Worm (Caenorhabditis elegans) whole organism, young adult: Measurements from ENCODE around the gene T25B9.3.

ENCODE experiments used
- B0035.1 ChIP-seq: sonication (generic microtip); optimal IDR thresholded peaks from 2 replicates; lab custom pipeline; 2016; ENCODE audit warnings: missing genetic modification characterization, mild to moderate bottlenecking, missing compliant biosample characterization, missing genotype, missing genetic modification reagents
- C06A6.2 ChIP-seq: fragments of 200-800 bp; sonication (Bioruptor generic); conservative IDR thresholded peaks from 2 replicates; pipeline ENCODE4 v1.3.6; 2022; ENCODE audit warnings: missing genetic modification characterization, missing compliant biosample characterization
- F39B2.1 ChIP-seq: fragments of 200-800 bp; sonication (Bioruptor generic); IDR thresholded peaks from 2 replicates; pipeline ENCODE4 v1.3.6; 2022; ENCODE audit warnings: missing genetic modification reagents, missing genetic modification characterization, missing compliant biosample characterization
- F52B5.7 ChIP-seq: sonication (generic microtip); optimal IDR thresholded peaks from 2 replicates; lab custom pipeline; 2016; ENCODE audit warnings: mild to moderate bottlenecking, missing genetic modification characterization, missing compliant biosample characterization
- F57C9.4 ChIP-seq: sonication (generic microtip); optimal IDR thresholded peaks from 2 replicates; lab custom pipeline; 2017; ENCODE audit warnings: mild to moderate bottlenecking, missing genetic modification characterization, missing compliant biosample characterization
- T26A5.8 ChIP-seq: sonication (generic microtip); optimal IDR thresholded peaks from 2 replicates; lab custom pipeline; 2016; ENCODE audit warnings: missing genetic modification characterization, missing compliant biosample characterization
- Y67H2A.10 ChIP-seq: fragments of 200-800 bp; sonication (Bioruptor generic); conservative IDR thresholded peaks from 2 replicates; pipeline ENCODE4 v1.3.6; 2022; ENCODE audit warnings: missing genetic modification reagents, missing genetic modification characterization, missing compliant biosample characterization
- ZK185.1 ChIP-seq: sonication (generic microtip); optimal IDR thresholded peaks from 2 replicates; lab custom pipeline; 2016; ENCODE audit warnings: mild to moderate bottlenecking, missing genetic modification characterization, missing compliant biosample characterization; ENCODE audit not compliant: poor library complexity, severe bottlenecking
- attf-6 ChIP-seq: fragments of 200-800 bp; sonication (Bioruptor generic); IDR thresholded peaks from 2 replicates; pipeline ENCODE4 v1.3.6; 2022; ENCODE audit warnings: missing genetic modification reagents, missing genetic modification characterization, missing compliant biosample characterization
- bed-2 ChIP-seq: fragments of 200-800 bp; sonication (Bioruptor generic); IDR thresholded peaks from 2 replicates; pipeline ENCODE4 v1.3.6; 2022; ENCODE audit warnings: missing genetic modification reagents, missing genetic modification characterization, missing compliant biosample characterization
- cebp-1 ChIP-seq, 2 experiments: fragments of 200-800 bp in 1 of 2; sonication (Bioruptor generic) in 1 of 2; sonication (generic microtip) in 1 of 2; IDR thresholded peaks in 1 of 2; optimal IDR thresholded peaks in 1 of 2; 2 replicates each; pipeline versions ENCODE4 v1.3.6 to Lab custom; 2017 to 2022; ENCODE audit warnings: missing compliant biosample characterization in 2 of 2, missing genetic modification characterization in 2 of 2, mild to moderate bottlenecking in 1 of 2, missing genetic modification reagents in 1 of 2, moderate library complexity in 1 of 2
- cebp-2 ChIP-seq: fragments of 200-800 bp; sonication (Bioruptor generic); IDR thresholded peaks from 2 replicates; pipeline ENCODE4 v1.3.6; 2022; ENCODE audit warnings: missing genetic modification characterization, missing compliant biosample characterization
- ceh-40 ChIP-seq: fragments of 200-800 bp; sonication (Bioruptor generic); IDR thresholded peaks from 2 replicates; pipeline ENCODE4 v1.3.6; 2022; ENCODE audit warnings: missing genetic modification characterization, missing compliant biosample characterization
- ceh-58 ChIP-seq: fragments of 200-800 bp; sonication (Bioruptor generic); IDR thresholded peaks from 2 replicates; pipeline ENCODE4 v1.3.6; 2022; ENCODE audit warnings: missing genetic modification characterization, missing compliant biosample characterization
- die-1 ChIP-seq: sonication (generic microtip); optimal IDR thresholded peaks from 2 replicates; lab custom pipeline; 2016; ENCODE audit warnings: missing genotype, mild to moderate bottlenecking, missing genetic modification characterization, missing compliant biosample characterization
- dox-1 ChIP-seq: fragments of 200-800 bp; sonication (Bioruptor generic); IDR thresholded peaks from 2 replicates; pipeline ENCODE4 v1.3.6; 2022; ENCODE audit warnings: missing genetic modification reagents, missing genetic modification characterization, missing compliant biosample characterization
- dpl-1 ChIP-seq: fragments of 150-350 bp; optimal IDR thresholded peaks from 2 replicates; lab custom pipeline; 2014; ENCODE audit warnings: missing biosample characterization, missing genetic modification reagents, missing genetic modification characterization
- ekl-4 ChIP-seq: fragments of 200-800 bp; sonication (Bioruptor generic); IDR thresholded peaks from 2 replicates; pipeline ENCODE4 v1.3.6; 2022; ENCODE audit warnings: missing genetic modification reagents, missing genetic modification characterization, missing compliant biosample characterization
- ets-4 ChIP-seq: fragments of 200-800 bp; sonication (Bioruptor generic); optimal IDR thresholded peaks from 2 replicates; lab custom pipeline; 2018; ENCODE audit warnings: mild to moderate bottlenecking, missing genetic modification characterization, missing compliant biosample characterization
- fkh-3 ChIP-seq: sonication (generic microtip); optimal IDR thresholded peaks from 2 replicates; lab custom pipeline; 2016; ENCODE audit warnings: mild to moderate bottlenecking, missing genetic modification characterization, missing compliant biosample characterization
- him-1 ChIP-seq: sonication (generic microtip); optimal IDR thresholded peaks from 2 replicates; lab custom pipeline; 2016; ENCODE audit warnings: missing genotype, missing genetic modification reagents, missing genetic modification characterization, missing compliant biosample characterization
- hlh-26 ChIP-seq: fragments of 200-800 bp; sonication (Bioruptor generic); conservative IDR thresholded peaks from 2 replicates; pipeline ENCODE4 v1.3.6; 2022; ENCODE audit warnings: missing genetic modification reagents, missing genetic modification characterization, missing compliant biosample characterization
- hmg-1.2 ChIP-seq: fragments of 200-800 bp; sonication (Bioruptor generic); IDR thresholded peaks from 2 replicates; pipeline ENCODE4 v1.3.6; 2022; ENCODE audit warnings: missing genetic modification reagents, missing genetic modification characterization, missing compliant biosample characterization
- let-526 ChIP-seq: fragments of 200-800 bp; sonication (Bioruptor generic); IDR thresholded peaks from 2 replicates; pipeline ENCODE4 v1.3.6; 2022; ENCODE audit warnings: missing genetic modification reagents, missing genetic modification characterization, missing compliant biosample characterization
- lin-35 ChIP-seq, 3 experiments: fragments of 150-350 bp in 2 of 3; sonication (generic microtip) in 1 of 3; optimal IDR thresholded peaks; 2 replicates each; lab custom pipeline; 2014 to 2018; ENCODE audit warnings: missing biosample characterization in 3 of 3, missing genetic modification characterization in 3 of 3, missing genetic modification reagents in 3 of 3
- madf-10 ChIP-seq: sonication (generic microtip); optimal IDR thresholded peaks from 2 replicates; lab custom pipeline; 2016; ENCODE audit warnings: mild to moderate bottlenecking, missing genetic modification characterization, missing compliant biosample characterization
- madf-6 ChIP-seq: fragments of 200-800 bp; sonication (Bioruptor generic); IDR thresholded peaks from 2 replicates; pipeline ENCODE4 v1.3.6; 2022; ENCODE audit warnings: missing genetic modification reagents, missing genetic modification characterization, missing compliant biosample characterization
- mes-4 ChIP-seq: sonication (generic microtip); optimal IDR thresholded peaks from 2 replicates; lab custom pipeline; 2016; ENCODE audit warnings: missing genotype, missing genetic modification characterization, missing compliant biosample characterization
- mxl-1 ChIP-seq: sonication (generic microtip); optimal IDR thresholded peaks from 2 replicates; lab custom pipeline; 2016; ENCODE audit warnings: missing genetic modification characterization, missing compliant biosample characterization
- nfyb-1 ChIP-seq: fragments of 200-800 bp; sonication (Bioruptor generic); IDR thresholded peaks from 2 replicates; pipeline ENCODE4 v1.3.6; 2022; ENCODE audit warnings: missing genetic modification reagents, missing genetic modification characterization, missing compliant biosample characterization
- nhr-179 ChIP-seq: sonication (generic microtip); optimal IDR thresholded peaks from 2 replicates; lab custom pipeline; 2016; ENCODE audit warnings: mild to moderate bottlenecking, missing genetic modification characterization, missing compliant biosample characterization
- pbrm-1 ChIP-seq: fragments of 200-800 bp; sonication (Bioruptor generic); IDR thresholded peaks from 2 replicates; pipeline ENCODE4 v1.3.6; 2022; ENCODE audit warnings: missing genetic modification reagents, missing genetic modification characterization, missing compliant biosample characterization
- pha-4 ChIP-seq: fragments of 150-350 bp; sonication (generic microtip); optimal IDR thresholded peaks from 2 replicates; lab custom pipeline; 2014; ENCODE audit warnings: missing biosample characterization, missing genetic modification reagents, missing genetic modification characterization
- rcor-1 ChIP-seq: fragments of 200-800 bp; sonication (Bioruptor generic); IDR thresholded peaks from 2 replicates; pipeline ENCODE4 v1.3.6; 2022; ENCODE audit warnings: missing genetic modification reagents, missing genetic modification characterization, missing compliant biosample characterization
- rec-8 ChIP-seq, 2 experiments: sonication (generic microtip); optimal IDR thresholded peaks; 2 replicates each; lab custom pipeline; 2016; ENCODE audit warnings: mild to moderate bottlenecking in 2 of 2, missing genetic modification characterization in 2 of 2, missing genetic modification reagents in 2 of 2, missing genotype in 2 of 2, missing biosample characterization in 1 of 2, missing compliant biosample characterization in 1 of 2, moderate library complexity in 1 of 2
- rpc-1 ChIP-seq, 2 experiments: fragments of 150-350 bp in 1 of 2; sonication (generic microtip) in 1 of 2; optimal IDR thresholded peaks; 2 replicates each; lab custom pipeline; 2014 to 2018; ENCODE audit warnings: missing biosample characterization in 1 of 2, missing genetic modification characterization in 1 of 2, missing genetic modification reagents in 1 of 2, missing genotype in 1 of 2
- sdz-38 ChIP-seq: sonication (generic microtip); optimal IDR thresholded peaks from 2 replicates; lab custom pipeline; 2016; ENCODE audit warnings: missing genotype, missing genetic modification characterization, missing compliant biosample characterization
- sea-2 ChIP-seq: fragments of 200-800 bp; sonication (Bioruptor generic); IDR thresholded peaks from 2 replicates; pipeline ENCODE4 v1.3.6; 2022; ENCODE audit warnings: missing genetic modification characterization, missing compliant biosample characterization
- somi-1 ChIP-seq: fragments of 200-800 bp; sonication (Bioruptor generic); optimal IDR thresholded peaks from 2 replicates; lab custom pipeline; 2018; ENCODE audit warnings: mild to moderate bottlenecking, missing genetic modification characterization, missing compliant biosample characterization
- xnd-1 ChIP-seq: sonication (generic microtip); optimal IDR thresholded peaks from 2 replicates; lab custom pipeline; 2016; ENCODE audit warnings: missing genotype, missing genetic modification reagents, missing genetic modification characterization, missing compliant biosample characterization
- zim-3 ChIP-seq: sonication (generic microtip); optimal IDR thresholded peaks from 2 replicates; lab custom pipeline; 2017; ENCODE audit warnings: mild to moderate bottlenecking, missing genetic modification characterization, moderate library complexity, missing compliant biosample characterization
- ztf-22 ChIP-seq: fragments of 200-800 bp; sonication (Bioruptor generic); optimal IDR thresholded peaks from 2 replicates; lab custom pipeline; 2018; ENCODE audit warnings: mild to moderate bottlenecking, missing genetic modification characterization, moderate library complexity, missing compliant biosample characterization
- ztf-3 ChIP-seq: fragments of 200-800 bp; sonication (Bioruptor generic); optimal IDR thresholded peaks from 2 replicates; lab custom pipeline; 2018; ENCODE audit warnings: mild to moderate bottlenecking, missing genetic modification characterization, missing compliant biosample characterization

The T25B9.3 gene

ce11 chrIV:10699000-10699399, 45.6 kb upstream of the T25B9.3 start:
- TF ChIP-seq ceh-58 (GFP tag; lab: Robert Waterston, UW) (no peak), die-1 (tag; lab: Kevin White, UChicago) (no peak), sea-2 (GFP tag; lab: Robert Waterston, UW) (no peak), cebp-1 (GFP tag; IDR thresholded peaks at IDR 0.05; lab: Robert Waterston, UW) (no peak), cebp-1 (tag; optimal IDR thresholded peaks at IDR 0.05; lab: Kevin White, UChicago) (no peak), dpl-1 (GFP tag; lab: Kevin White, UChicago) (no peak), B0035.1 (tag; lab: Kevin White, UChicago) (no peak), ztf-22 (no peak), ztf-3 (GFP tag; lab: Kevin White, UChicago) (no peak), C06A6.2 (GFP tag; lab: Robert Waterston, UW) (no peak), nfyb-1 (GFP tag; lab: Robert Waterston, UW) (no peak), madf-6 (GFP tag; lab: Robert Waterston, UW) (no peak)

DNA sequence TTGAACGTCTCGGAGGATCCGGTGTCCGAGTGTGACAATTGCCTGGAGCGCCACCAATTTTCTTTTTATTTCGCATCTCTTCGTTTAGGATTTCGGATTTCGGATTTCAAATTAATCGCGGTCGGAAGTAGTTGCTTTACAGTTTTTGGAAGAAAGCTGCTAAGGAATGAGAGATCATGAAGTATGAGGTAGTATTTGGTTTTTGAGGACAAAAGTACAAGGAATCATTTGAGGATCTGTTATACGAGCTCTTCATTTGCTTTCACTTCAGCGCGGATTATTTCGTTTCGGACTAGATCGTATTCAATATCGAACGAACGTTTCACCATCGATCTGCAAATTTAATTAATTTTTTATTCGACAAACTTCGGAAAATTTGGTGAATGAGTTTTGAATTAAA, 44.9 kb upstream of the T25B9.3 start, which contains the start of gene R102.11:
Gene R102.11, minus strand, starts transcription at position 101 of the 400 bp plus-strand sequence.
- TF ChIP-seq T26A5.8 (no peak), ceh-40 (no peak), ekl-4 (no peak), zim-3 (tag; lab: Kevin White, UChicago) (no peak), cebp-2 (GFP tag; lab: Robert Waterston, UW) (no peak), rpc-1 (optimal IDR thresholded peaks at IDR 0.05; lab: Kevin White, UChicago) (no peak), rpc-1 (tag; optimal IDR thresholded peaks at IDR 0.05; lab: Kevin White, UChicago) (no peak), nhr-179 (no peak), bed-2 (GFP tag; lab: Robert Waterston, UW) (no peak), pha-4 (tag; lab: Kevin White, UChicago) (no peak), rec-8 (tag; optimal IDR thresholded peaks at IDR 0.05; lab: Kevin White, UChicago) (no peak), fkh-3 (no peak), F57C9.4 (no peak)

DNA sequence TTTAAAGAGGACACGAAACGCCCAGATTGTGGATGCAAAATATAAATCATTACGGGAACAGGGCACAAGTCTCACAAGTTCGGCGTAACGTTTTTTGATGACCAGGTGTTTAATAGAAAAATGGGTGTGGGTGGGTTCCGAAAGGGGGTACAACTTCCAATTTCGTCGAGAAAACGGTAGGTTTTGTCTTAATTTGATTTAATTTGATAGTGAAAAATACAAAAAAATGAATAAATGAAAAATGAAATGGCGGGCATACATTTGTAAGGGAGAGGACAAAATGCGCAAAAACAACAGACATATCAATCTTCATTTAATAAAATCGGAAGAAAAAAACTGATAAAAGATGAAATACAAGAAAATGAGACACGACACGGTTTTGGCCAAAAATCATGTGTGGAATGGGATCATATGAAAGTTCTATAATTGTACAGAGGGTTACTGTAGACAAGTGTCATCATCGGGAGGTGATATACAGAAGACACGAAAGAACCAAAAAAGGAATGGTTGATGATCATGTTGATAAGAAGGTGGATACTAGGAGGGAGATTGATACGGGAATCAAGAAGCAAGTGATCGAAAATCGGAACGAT, 42.6 kb upstream of the T25B9.3 start:
- TF ChIP-seq attf-6 (GFP tag; lab: Robert Waterston, UW) = no peak
- TF ChIP-seq hmg-1.2 (GFP tag; lab: Robert Waterston, UW) = no peak
- peak; percentile 5 for TF ChIP-seq somi-1 (GFP tag; lab: Kevin White, UChicago)

- TF ChIP-seq hlh-26 (GFP tag; lab: Robert Waterston, UW) = no peak
- TF ChIP-seq him-1 (tag; lab: Kevin White, UChicago) = no peak
- TF ChIP-seq rcor-1 = no peak
- no peak for TF ChIP-seq ekl-4
- no peak for TF ChIP-seq lin-35 (GFP tag; optimal IDR thresholded peaks at IDR 0.05; lab: Kevin White, UChicago)
- TF ChIP-seq F39B2.1 (GFP tag; lab: Robert Waterston, UW) = no peak
These were observed 39.4 kb upstream of the T25B9.3 start, which contains the start of gene R102.10 for ce11 chrIV:10705176-10705575. TSS of gene R102.10 (plus strand) at chrIV:10705476.

ce11 chrIV:10706090-10706489, 38.5 kb upstream of the T25B9.3 start, which contains the start of gene R102.6:
TSS of gene R102.6 (minus strand) at chrIV:10706190.
- TF ChIP-seq F52B5.7 (tag; lab: Kevin White, UChicago) (no peak), mes-4 (tag; lab: Kevin White, UChicago) (no peak), dox-1 (GFP tag; lab: Robert Waterston, UW) (no peak), ZK185.1 (tag; lab: Kevin White, UChicago) (no peak), xnd-1 (tag; lab: Kevin White, UChicago) (no peak), bed-2 (GFP tag; lab: Robert Waterston, UW) (no peak), Y67H2A.10 (GFP tag; lab: Robert Waterston, UW) (no peak), pbrm-1 (no peak), madf-10 (no peak), zim-3 (tag; lab: Kevin White, UChicago) (no peak), ets-4 (GFP tag; lab: Kevin White, UChicago) (no peak), let-526 (GFP tag; lab: Robert Waterston, UW) (no peak), rpc-1 (optimal IDR thresholded peaks at IDR 0.05; lab: Kevin White, UChicago) (no peak), rpc-1 (tag; optimal IDR thresholded peaks at IDR 0.05; lab: Kevin White, UChicago) (no peak), sdz-38 (no peak), mxl-1 (tag; lab: Kevin White, UChicago) (no peak)
